Worm (Caenorhabditis elegans) whole organism, L4 larva: ENCODE results near the gene metl-6.

Source experiments
- F37D6.2 ChIP-seq: sonication (generic microtip); optimal IDR thresholded peaks from 2 replicates; lab custom pipeline; 2016; ENCODE audit warnings: mild to moderate bottlenecking, missing genetic modification characterization, missing compliant biosample characterization
- F44E2.7 ChIP-seq: fragments of 200-800 bp; sonication (Bioruptor generic); IDR thresholded peaks from 2 replicates; pipeline ENCODE4 v2.1.2; 2022; ENCODE audit warnings: missing genetic modification characterization, missing compliant biosample characterization
- T20F7.1 ChIP-seq: fragments of 200-800 bp; sonication (Bioruptor generic); optimal IDR thresholded peaks from 2 replicates; lab custom pipeline; 2018; ENCODE audit warnings: mild to moderate bottlenecking, missing genetic modification characterization, missing compliant biosample characterization
- ZK337.2 ChIP-seq: fragments of 200-800 bp; sonication (Bioruptor generic); IDR thresholded peaks from 2 replicates; pipeline ENCODE4 v1.3.6; 2022; ENCODE audit warnings: missing genetic modification reagents, missing genetic modification characterization, missing compliant biosample characterization
- aha-1 ChIP-seq: fragments of 150-350 bp; peaks from one replicate; lab custom pipeline; 2014; ENCODE audit warnings: missing biosample characterization, missing genetic modification characterization
- ama-1 ChIP-seq: fragments of 150-350 bp; optimal IDR thresholded peaks from 2 replicates; lab custom pipeline; 2014; ENCODE audit warnings: inconsistent platforms, mixed read lengths
- attf-4 ChIP-seq: sonication (generic microtip); optimal IDR thresholded peaks from 3 replicates; lab custom pipeline; 2017; ENCODE audit warnings: missing biosample characterization, missing genetic modification characterization
- ctbp-1 ChIP-seq: fragments of 200-800 bp; sonication (Bioruptor generic); IDR thresholded peaks from 2 replicates; pipeline ENCODE4 v1.3.6; 2022; ENCODE audit warnings: missing genetic modification reagents, missing genetic modification characterization, missing compliant biosample characterization
- daf-19 ChIP-seq: fragments of 200-800 bp; sonication (Bioruptor generic); conservative IDR thresholded peaks from 2 replicates; pipeline ENCODE4 v1.3.6; 2022; ENCODE audit warnings: missing genetic modification characterization, missing compliant biosample characterization
- daf-8 ChIP-seq: fragments of 200-800 bp; sonication (Bioruptor generic); IDR thresholded peaks from 2 replicates; pipeline ENCODE4 v1.3.6; 2022; ENCODE audit warnings: missing genetic modification characterization, missing compliant biosample characterization
- dmd-6 ChIP-seq: fragments of 200-800 bp; sonication (Bioruptor generic); IDR thresholded peaks from 2 replicates; pipeline ENCODE4 v1.3.6; 2022; ENCODE audit warnings: missing genetic modification reagents, missing genetic modification characterization, missing compliant biosample characterization
- dpl-1 ChIP-seq: fragments of 150-350 bp; optimal IDR thresholded peaks from 2 replicates; lab custom pipeline; 2014; ENCODE audit warnings: missing biosample characterization, missing genetic modification reagents, missing genetic modification characterization
- egl-27 ChIP-seq: sonication (generic microtip); optimal IDR thresholded peaks from 3 replicates; lab custom pipeline; 2017; ENCODE audit warnings: missing biosample characterization, missing genetic modification reagents, missing genetic modification characterization
- fkh-10 ChIP-seq: fragments of 150-350 bp; optimal IDR thresholded peaks from 2 replicates; lab custom pipeline; 2014; ENCODE audit warnings: missing biosample characterization, missing genetic modification reagents, missing genetic modification characterization
- hif-1 ChIP-seq, 2 experiments: sonication (generic microtip); optimal IDR thresholded peaks; 2 replicates each; lab custom pipeline; 2016 to 2017; ENCODE audit warnings: missing compliant biosample characterization in 2 of 2, missing genetic modification characterization in 2 of 2, missing genetic modification reagents in 2 of 2, missing genotype in 2 of 2, mild to moderate bottlenecking in 1 of 2
- hlh-11 ChIP-seq: fragments of 200-800 bp; sonication (Bioruptor generic); optimal IDR thresholded peaks from 2 replicates; lab custom pipeline; 2018; ENCODE audit warnings: mild to moderate bottlenecking, missing genetic modification characterization, missing compliant biosample characterization
- hlh-30 ChIP-seq: sonication (generic microtip); optimal IDR thresholded peaks from 2 replicates; lab custom pipeline; 2017; ENCODE audit warnings: antibody characterized with exemption, mild to moderate bottlenecking, missing genetic modification characterization, missing compliant biosample characterization; ENCODE audit not compliant: insufficient read depth
- hmg-1.1 ChIP-seq: fragments of 200-800 bp; sonication (Bioruptor generic); IDR thresholded peaks from 2 replicates; pipeline ENCODE4 v1.3.6; 2022; ENCODE audit warnings: missing genetic modification reagents, missing genetic modification characterization, missing compliant biosample characterization
- lin-1 ChIP-seq: fragments of 200-800 bp; sonication (Bioruptor generic); IDR thresholded peaks from 2 replicates; pipeline ENCODE4 v1.3.6; 2022; ENCODE audit warnings: missing genetic modification reagents, missing genetic modification characterization, missing compliant biosample characterization
- lin-39 ChIP-seq: fragments of 150-350 bp; optimal IDR thresholded peaks from 2 replicates; lab custom pipeline; 2014; ENCODE audit warnings: missing biosample characterization, missing genetic modification reagents, missing genetic modification characterization
- lsy-2 ChIP-seq, 2 experiments: fragments of 150-350 bp in 1 of 2; sonication (generic microtip) in 1 of 2; optimal IDR thresholded peaks; 2 replicates each; lab custom pipeline; 2014 to 2017; ENCODE audit warnings: missing biosample characterization in 2 of 2, missing genetic modification characterization in 2 of 2
- mdl-1 ChIP-seq, 2 experiments: fragments of 150-350 bp in 1 of 2; sonication (generic microtip) in 1 of 2; optimal IDR thresholded peaks; 2 replicates each; lab custom pipeline; 2014 to 2017; ENCODE audit warnings: missing biosample characterization in 2 of 2, missing genetic modification characterization in 2 of 2
- mep-1 ChIP-seq: fragments of 150-350 bp; sonication (generic microtip); optimal IDR thresholded peaks from 3 replicates; lab custom pipeline; 2014; ENCODE audit warnings: missing biosample characterization, missing genetic modification characterization
- mes-2 ChIP-seq: sonication (generic microtip); optimal IDR thresholded peaks from 2 replicates; lab custom pipeline; 2016; ENCODE audit warnings: missing genotype, mild to moderate bottlenecking, missing genetic modification characterization, missing compliant biosample characterization; ENCODE audit not compliant: poor library complexity, severe bottlenecking
- mxl-3 ChIP-seq: fragments of 200-800 bp; sonication (Bioruptor generic); optimal IDR thresholded peaks from 2 replicates; lab custom pipeline; 2018; ENCODE audit warnings: mild to moderate bottlenecking, missing genetic modification characterization, missing compliant biosample characterization
- nhr-10 ChIP-seq: fragments of 150-350 bp; optimal IDR thresholded peaks from 2 replicates; lab custom pipeline; 2014; ENCODE audit warnings: missing biosample characterization, missing genetic modification characterization
- nhr-11 ChIP-seq: fragments of 150-350 bp; optimal IDR thresholded peaks from 2 replicates; lab custom pipeline; 2014; ENCODE audit warnings: missing biosample characterization, missing genetic modification characterization
- nhr-111 ChIP-seq: fragments of 200-800 bp; sonication (Bioruptor generic); optimal IDR thresholded peaks from 2 replicates; lab custom pipeline; 2018; ENCODE audit warnings: mild to moderate bottlenecking, missing genetic modification characterization, missing compliant biosample characterization
- nhr-28 ChIP-seq: fragments of 150-350 bp; optimal IDR thresholded peaks from 2 replicates; lab custom pipeline; 2014; ENCODE audit warnings: missing biosample characterization, missing genetic modification characterization
- nhr-41 ChIP-seq: fragments of 200-800 bp; sonication (Bioruptor generic); IDR thresholded peaks from 2 replicates; pipeline ENCODE4 v1.3.6; 2022; ENCODE audit warnings: missing genetic modification reagents, missing genetic modification characterization, missing compliant biosample characterization
- nhr-42 ChIP-seq: fragments of 200-800 bp; sonication (Bioruptor generic); IDR thresholded peaks from 2 replicates; pipeline ENCODE4 v1.3.6; 2022; ENCODE audit warnings: missing genetic modification characterization, missing compliant biosample characterization
- nhr-48 ChIP-seq: sonication (generic microtip); optimal IDR thresholded peaks from 2 replicates; lab custom pipeline; 2016; ENCODE audit warnings: mild to moderate bottlenecking, missing genetic modification characterization, missing compliant biosample characterization
- rbr-2 ChIP-seq: sonication (generic microtip); optimal IDR thresholded peaks from 2 replicates; lab custom pipeline; 2016; ENCODE audit warnings: missing genotype, missing genetic modification characterization, missing compliant biosample characterization
- set-16 ChIP-seq: fragments of 200-800 bp; sonication (Bioruptor generic); IDR thresholded peaks from 2 replicates; pipeline ENCODE4 v1.3.6; 2022; ENCODE audit warnings: missing genetic modification reagents, missing genetic modification characterization, missing compliant biosample characterization
- skn-1 ChIP-seq: fragments of 150-350 bp; optimal IDR thresholded peaks from 2 replicates; lab custom pipeline; 2014; ENCODE audit warnings: missing biosample characterization, missing genetic modification characterization
- snpc-1.2 ChIP-seq: fragments of 200-800 bp; sonication (Bioruptor generic); IDR thresholded peaks from 2 replicates; pipeline ENCODE4 v1.3.6; 2022; ENCODE audit warnings: missing genetic modification reagents, missing genetic modification characterization, missing compliant biosample characterization
- spr-3 ChIP-seq: fragments of 200-800 bp; sonication (Bioruptor generic); optimal IDR thresholded peaks from 2 replicates; lab custom pipeline; 2018; ENCODE audit warnings: mild to moderate bottlenecking, missing genetic modification characterization, missing compliant biosample characterization
- unc-130 ChIP-seq: sonication (generic microtip); optimal IDR thresholded peaks from 2 replicates; lab custom pipeline; 2016; ENCODE audit warnings: missing genetic modification reagents, missing genetic modification characterization, missing compliant biosample characterization
- unc-39 ChIP-seq: sonication (generic microtip); optimal IDR thresholded peaks from 2 replicates; lab custom pipeline; 2017; ENCODE audit warnings: missing biosample characterization, missing genetic modification characterization
- unc-62 ChIP-seq, 3 experiments: fragments of 150-350 bp in 1 of 3; sonication (generic microtip); optimal IDR thresholded peaks in 2 of 3; peaks in 1 of 3; 1 replicate in 1 of 3; 2 replicates in 2 of 3; lab custom pipeline; 2014 to 2017; ENCODE audit warnings: missing biosample characterization in 3 of 3, missing genetic modification characterization in 3 of 3, missing genetic modification reagents in 3 of 3, missing genotype in 1 of 3
- vab-7 ChIP-seq: fragments of 200-800 bp; sonication (Bioruptor generic); IDR thresholded peaks from 2 replicates; pipeline ENCODE4 v1.3.6; 2022; ENCODE audit warnings: missing genetic modification reagents, missing genetic modification characterization, missing compliant biosample characterization

Gene metl-6

ce11 chrIII:3955674-3956073, 34.2 kb upstream of the metl-6 start (continued):
- TF ChIP-seq nhr-10 (tag; lab: Kevin White, UChicago) = no peak
- no peak for TF ChIP-seq spr-3 (GFP tag; lab: Kevin White, UChicago)
- peak; percentile 1 for TF ChIP-seq hlh-11 (tag; lab: Kevin White, UChicago)
- no peak for TF ChIP-seq nhr-41 (GFP tag; lab: Robert Waterston, UW)
- TF ChIP-seq nhr-111 (GFP tag; lab: Kevin White, UChicago) = no peak
- TF ChIP-seq lin-1 = no peak
- TF ChIP-seq mes-2 (tag; lab: Kevin White, UChicago) = peak; percentile 52
- peak; percentile 66 for TF ChIP-seq fkh-10 (GFP tag; lab: Kevin White, UChicago)
- TF ChIP-seq snpc-1.2 (GFP tag; lab: Robert Waterston, UW) = no peak
- 0 out of 2 replicates have a peak, but pooled peaks have one; percentile 12 for TF ChIP-seq ctbp-1 (GFP tag; lab: Robert Waterston, UW)
- peak; percentile 14 for TF ChIP-seq F37D6.2
- TF ChIP-seq lin-39 (tag; lab: Kevin White, UChicago) = no peak
- TF ChIP-seq mep-1 (tag; lab: Kevin White, UChicago) = peak; percentile 69
- no peak for TF ChIP-seq unc-39 (tag; lab: Kevin White, UChicago)
- TF ChIP-seq attf-4 (tag; lab: Kevin White, UChicago) = no peak
- no peak for TF ChIP-seq vab-7 (GFP tag; lab: Robert Waterston, UW)
- no peak for TF ChIP-seq daf-19 (GFP tag; lab: Robert Waterston, UW)
- no peak for TF ChIP-seq skn-1 (tag; lab: Kevin White, UChicago)
- no peak for TF ChIP-seq F44E2.7 (GFP tag; lab: Robert Waterston, UW)

- no peak for TF ChIP-seq rbr-2 (tag; lab: Kevin White, UChicago)
- no peak for TF ChIP-seq ZK337.2 (GFP tag; lab: Robert Waterston, UW)
- no peak for TF ChIP-seq daf-8 (GFP tag; lab: Robert Waterston, UW)
- TF ChIP-seq set-16 (GFP tag; lab: Robert Waterston, UW) = no peak
- no peak for TF ChIP-seq fkh-10 (GFP tag; lab: Kevin White, UChicago)
- TF ChIP-seq egl-27 = no peak
- TF ChIP-seq mes-2 (tag; lab: Kevin White, UChicago) = no peak
- no peak for TF ChIP-seq nhr-10 (tag; lab: Kevin White, UChicago)
Measured at ce11 chrIII:3954828-3955227, 33.3 kb upstream of the metl-6 start.

ce11 chrIII:3954220-3954619, 32.7 kb upstream of the metl-6 start:
- no peak for TF ChIP-seq F37D6.2
- no peak for TF ChIP-seq T20F7.1
- peak; percentile 78 for TF ChIP-seq hlh-11 (tag; lab: Kevin White, UChicago)
- TF ChIP-seq nhr-48 (tag; lab: Kevin White, UChicago) = peak; percentile 72
- peak; percentile 10 for TF ChIP-seq dpl-1 (GFP tag; lab: Kevin White, UChicago)
- peak; percentile 63 for TF ChIP-seq nhr-11 (tag; lab: Kevin White, UChicago)
- peak; percentile 70 to 84 for TF ChIP-seq mdl-1 (tag; optimal IDR thresholded peaks at IDR 0.05; lab: Kevin White, UChicago)
- peak in 1 of 2 experiments; percentile 60 for TF ChIP-seq unc-62 (GFP tag; optimal IDR thresholded peaks at IDR 0.05 in 1 of 2; lab: Kevin White, UChicago)
- TF ChIP-seq unc-62 (tag; optimal IDR thresholded peaks at IDR 0.05; lab: Kevin White, UChicago) = no peak
- TF ChIP-seq ctbp-1 (GFP tag; lab: Robert Waterston, UW) = peak; percentile 47; the same call in 1 of the 2 replicates
- TF ChIP-seq mxl-3 (GFP tag; lab: Kevin White, UChicago) = peak; percentile 55
- TF ChIP-seq nhr-28 (tag; lab: Kevin White, UChicago) = peak; percentile 52
- no peak for TF ChIP-seq hmg-1.1
- TF ChIP-seq mep-1 (tag; lab: Kevin White, UChicago) = peak; percentile 49
- TF ChIP-seq unc-130 (GFP tag; lab: Kevin White, UChicago) = no peak
- peak; percentile 27 for TF ChIP-seq ama-1 (lab: Kevin White, UChicago)
- TF ChIP-seq hlh-30 = peak; percentile 96
- peak; percentile 17 to 91 for TF ChIP-seq hif-1 (tag; optimal IDR thresholded peaks at IDR 0.05; lab: Kevin White, UChicago)
- no peak for TF ChIP-seq nhr-42 (GFP tag; lab: Robert Waterston, UW)
- peak in 1 of 2 experiments; percentile 69 for TF ChIP-seq lsy-2 (tag; optimal IDR thresholded peaks at IDR 0.05; lab: Kevin White, UChicago)
- TF ChIP-seq aha-1 (tag; lab: Kevin White, UChicago) = peak; percentile 96
- 0 out of 2 replicates have a peak, but pooled peaks have one; percentile 20 for TF ChIP-seq dmd-6 (GFP tag; lab: Robert Waterston, UW)
